In genomic region chrV:8413432-8414021, ce11 we compare ENCODE assay signal across 1 worm cellular context.
TF ChIP-seq lines count a peak whose summit lies in the region.

Gene vha-18, minus strand, starts transcription at chrV:8413482.

TF ChIP-seq in whole organism, young adult, 124 proteins besides CTCF, POLR2A, EP300 and RAD21 (continued from another document):
- TF ChIP-seq nfya-2 (GFP tag; IDR thresholded peaks at IDR 0.05; lab: Robert Waterston, UW) (no peak), ztf-28 (GFP tag; IDR thresholded peaks at IDR 0.05; lab: Robert Waterston, UW) (peak; percentile 85; the same call in 1 of the 2 replicates), ztf-26 (tag; optimal IDR thresholded peaks at IDR 0.05; lab: Kevin White, UChicago) (no peak), nfya-1 (tag; optimal IDR thresholded peaks at IDR 0.05; lab: Kevin White, UChicago; ENCODE audit: borderline replicate concordance, insufficient read depth) (no peak), him-1 (tag; optimal IDR thresholded peaks at IDR 0.05; lab: Kevin White, UChicago) (peak; percentile 58), bed-2 (GFP tag; IDR thresholded peaks at IDR 0.05; lab: Robert Waterston, UW) (0 out of 2 replicates have a peak, but pooled peaks have one; percentile 45), ccch-3 (GFP tag; optimal IDR thresholded peaks at IDR 0.05; lab: Kevin White, UChicago) (no peak), F49E8.2 (tag; optimal IDR thresholded peaks at IDR 0.05; lab: Kevin White, UChicago; ENCODE audit: insufficient read depth) (peak; percentile 74), ceh-100 (GFP tag; IDR thresholded peaks at IDR 0.05; lab: Robert Waterston, UW) (peak; percentile 75), tlf-1 (GFP tag; optimal IDR thresholded peaks at IDR 0.05; lab: Kevin White, UChicago) (peak; percentile 90), F37B4.10 (GFP tag; IDR thresholded peaks at IDR 0.05; lab: Robert Waterston, UW) (no peak), hlh-26 (GFP tag; conservative IDR thresholded peaks at IDR 0.05; lab: Robert Waterston, UW) (no peak), lin-26 (GFP tag; IDR thresholded peaks at IDR 0.05; lab: Robert Waterston, UW) (no peak), cebp-1 (GFP tag; IDR thresholded peaks at IDR 0.05; lab: Robert Waterston, UW) (no peak), cebp-1 (tag; optimal IDR thresholded peaks at IDR 0.05; lab: Kevin White, UChicago) (no peak), F10E7.11 (tag; optimal IDR thresholded peaks at IDR 0.05; lab: Kevin White, UChicago) (no peak), somi-1 (GFP tag; optimal IDR thresholded peaks at IDR 0.05; lab: Kevin White, UChicago) (no peak), egrh-3 (GFP tag; IDR thresholded peaks at IDR 0.05; lab: Robert Waterston, UW) (0 out of 2 replicates have a peak, but pooled peaks have one; percentile 9), B0336.3 (GFP tag; IDR thresholded peaks at IDR 0.05; lab: Robert Waterston, UW) (peak; percentile 84), F39B2.1 (GFP tag; IDR thresholded peaks at IDR 0.05; lab: Robert Waterston, UW) (no peak), aptf-2 (GFP tag; conservative IDR thresholded peaks at IDR 0.05; lab: Robert Waterston, UW) (0 out of 2 replicates have a peak, but pooled peaks have one; percentile 45), ZK185.1 (tag; optimal IDR thresholded peaks at IDR 0.05; lab: Kevin White, UChicago; ENCODE audit: poor library complexity, severe bottlenecking) (no peak), D2030.7 (GFP tag; IDR thresholded peaks at IDR 0.05; lab: Robert Waterston, UW) (peak; percentile 97), nfyb-1 (GFP tag; IDR thresholded peaks at IDR 0.05; lab: Robert Waterston, UW) (no peak), ztf-25 (GFP tag; IDR thresholded peaks at IDR 0.05; lab: Robert Waterston, UW) (no peak), unc-130 (GFP tag; optimal IDR thresholded peaks at IDR 0.05; lab: Kevin White, UChicago) (peak; percentile 91), lin-35 (GFP tag; optimal IDR thresholded peaks at IDR 0.05; lab: Kevin White, UChicago) (no peak), lsl-1 (GFP tag; optimal IDR thresholded peaks at IDR 0.05; lab: Kevin White, UChicago) (peak; percentile 93), snpc-3.4 (tag; optimal IDR thresholded peaks at IDR 0.05; lab: Kevin White, UChicago) (peak; percentile 86), athp-1 (tag; optimal IDR thresholded peaks at IDR 0.05; lab: Kevin White, UChicago) (peak; percentile 3), ztf-18 (tag; optimal IDR thresholded peaks at IDR 0.05; lab: Kevin White, UChicago) (peak; percentile 70), hmg-20 (GFP tag; IDR thresholded peaks at IDR 0.05; lab: Robert Waterston, UW) (no peak), hmg-1.2 (GFP tag; IDR thresholded peaks at IDR 0.05; lab: Robert Waterston, UW) (peak; percentile 95), dpl-1 (GFP tag; optimal IDR thresholded peaks at IDR 0.05; lab: Kevin White, UChicago) (peak; percentile 72), T07F8.4 (tag; optimal IDR thresholded peaks at IDR 0.05; lab: Kevin White, UChicago) (no peak), attf-5 (GFP tag; optimal IDR thresholded peaks at IDR 0.05; lab: Kevin White, UChicago) (no peak), madf-10 (tag; optimal IDR thresholded peaks at IDR 0.05; lab: Kevin White, UChicago) (no peak), ztf-6 (GFP tag; IDR thresholded peaks at IDR 0.05; lab: Robert Waterston, UW) (no peak), chd-7 (tag; optimal IDR thresholded peaks at IDR 0.05; lab: Kevin White, UChicago) (no peak), snpc-1.3 (tag; optimal IDR thresholded peaks at IDR 0.05; lab: Kevin White, UChicago; ENCODE audit: insufficient read depth) (peak; percentile 73), let-607 (tag; optimal IDR thresholded peaks at IDR 0.05; lab: Kevin White, UChicago) (no peak), tbp1 (GFP tag; optimal IDR thresholded peaks at IDR 0.05; lab: Kevin White, UChicago) (peak; percentile 63), madf-8 (GFP tag; conservative IDR thresholded peaks at IDR 0.05; lab: Robert Waterston, UW) (peak; percentile 94), madf-6 (GFP tag; IDR thresholded peaks at IDR 0.05; lab: Robert Waterston, UW) (peak; percentile 98), mel-28 (tag; optimal IDR thresholded peaks at IDR 0.05; lab: Kevin White, UChicago; ENCODE audit: borderline replicate concordance) (no peak)
